Fruit fly (Drosophila melanogaster) Kc167 (cell line): ENCODE data around the gene Hsp60B.

Source experiments
- Sin3A ChIP-seq: fragments of >200 bp; optimal IDR thresholded peaks from 2 replicates; lab custom pipeline; 2018; ENCODE audit warnings: missing external identifiers
- psq ChIP-seq: fragments of >200 bp; optimal IDR thresholded peaks from 2 replicates; lab custom pipeline; 2017; ENCODE audit warnings: missing external identifiers

DNA sequence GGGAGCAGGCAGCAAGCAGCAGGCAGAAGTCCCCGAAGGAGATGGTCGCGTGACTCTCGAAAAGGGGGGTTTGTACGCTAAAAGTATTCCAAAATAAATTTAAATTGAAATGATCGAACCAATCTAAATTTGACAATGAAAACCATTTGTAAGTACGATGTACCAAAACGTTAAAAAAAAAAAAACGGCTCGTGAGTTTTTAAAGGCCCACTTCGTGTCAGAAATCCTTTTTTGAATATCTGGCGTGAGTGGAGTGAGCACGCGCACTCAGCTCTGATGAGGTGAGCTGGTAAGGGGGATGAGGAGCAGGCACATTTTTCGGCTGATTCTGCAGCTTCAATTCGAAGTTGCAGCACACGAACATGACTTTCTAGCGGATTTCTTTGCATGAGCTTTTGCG lies 3.4 kb upstream of the Hsp60B start:
- TF ChIP-seq psq (lab: Kevin White, UChicago): no peak
- no peak for TF ChIP-seq Sin3A
